Worm (Caenorhabditis elegans): ENCODE measurements around the gene sphr-1.

DNA sequence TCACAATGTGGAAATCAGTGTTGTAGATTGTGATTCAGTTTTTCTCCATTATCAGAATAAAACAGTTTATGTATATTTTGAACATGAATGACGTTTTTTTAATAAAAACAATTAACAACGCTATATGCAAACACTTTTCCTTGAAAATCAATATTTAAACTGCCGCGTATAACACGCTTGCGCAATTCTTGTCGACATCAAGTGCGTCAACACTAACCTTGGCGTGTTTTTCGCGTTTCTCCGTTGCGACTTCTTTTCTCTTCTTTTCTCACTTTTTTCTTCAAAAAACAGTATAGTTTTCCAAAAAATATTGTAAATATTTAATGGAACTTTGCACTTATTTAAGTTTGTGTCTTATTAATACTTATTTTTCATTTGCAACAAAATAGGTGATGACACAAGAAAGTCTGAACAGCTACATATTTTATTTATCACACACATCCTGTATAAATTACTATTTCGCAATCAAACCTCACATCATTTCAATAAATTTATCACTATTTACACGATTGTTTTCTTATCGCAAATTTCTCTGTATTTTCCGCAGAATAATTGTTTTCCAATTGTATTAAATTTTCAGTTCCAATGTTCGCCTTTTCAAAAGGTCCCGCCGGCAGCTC is 16.1 kb upstream of the sphr-1 start, which contains the start of gene spas-1:
- TF ChIP-seq him-1 (tag; optimal IDR thresholded peaks at IDR 0.05), result no peak
- TF ChIP-seq dao-5 (tag; optimal IDR thresholded peaks at IDR 0.05), result no peak
- peak; percentile 92 for TF ChIP-seq W03F9.2 (tag; optimal IDR thresholded peaks at IDR 0.05)

Measured in whole organism, L4/young adult.